In the genomic region with DNA sequence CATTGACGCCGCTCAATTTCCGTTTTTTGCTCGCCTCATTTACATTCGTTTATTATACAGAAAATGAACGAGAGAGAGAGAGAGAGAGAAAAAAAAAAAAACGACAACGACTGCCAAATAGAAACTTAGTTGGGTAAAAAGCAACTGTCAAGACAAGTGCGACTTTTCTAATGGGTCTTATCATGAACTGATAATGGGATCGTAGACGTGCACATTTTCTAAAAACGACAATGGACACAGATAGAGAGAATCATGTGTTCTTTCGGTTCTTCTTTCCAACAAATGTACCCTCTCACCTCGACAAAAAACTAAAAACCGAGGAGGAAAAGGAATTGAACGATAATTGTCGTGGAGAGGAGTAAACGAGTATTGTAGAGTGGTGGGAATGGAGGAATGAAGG, we compare ENCODE assay signal across 1 worm cellular context.
A peak's percentile ranks its signal among the peaks of the same experiment; 100 is the strongest.
TF ChIP-seq lines count a peak whose summit lies in the region.

No protein-coding gene starts in this region.

TF ChIP-seq in whole organism, L4 larva, 104 proteins besides CTCF, POLR2A, EP300 and RAD21 (continued from another document):
- TF ChIP-seq nhr-102 (tag; optimal IDR thresholded peaks at IDR 0.05; lab: Kevin White, UChicago) (peak; percentile 46), dmd-9 (GFP tag; IDR thresholded peaks at IDR 0.05; lab: Robert Waterston, UW) (no peak), unc-62 (GFP tag; optimal IDR thresholded peaks at IDR 0.05 in 1 of 2; lab: Kevin White, UChicago) (peak in 1 of 2 experiments; percentile 92), unc-62 (tag; optimal IDR thresholded peaks at IDR 0.05; lab: Kevin White, UChicago) (no peak), tra-1 (GFP tag; IDR thresholded peaks at IDR 0.05; lab: Robert Waterston, UW) (peak; percentile 57)
TF ChIP-seq in whole organism, L4 larva: peak in this region for 15.
